Worm (Caenorhabditis elegans) whole organism, midembryonic: ENCODE measurements around the gene F57A8.6.

ENCODE experiments used
- T22C8.4 ChIP-seq: fragments of 200-800 bp; sonication (Bioruptor generic); IDR thresholded peaks from 2 replicates; pipeline ENCODE4 v1.3.6; 2022; ENCODE audit warnings: missing genetic modification characterization, missing compliant biosample characterization
- cog-1 ChIP-seq: sonication (generic microtip); optimal IDR thresholded peaks from 2 replicates; lab custom pipeline; 2016; ENCODE audit warnings: missing genetic modification characterization, missing compliant biosample characterization
- flt-1 ChIP-seq: fragments of 200-800 bp; sonication (Bioruptor generic); IDR thresholded peaks from 2 replicates; pipeline ENCODE4 v1.3.6; 2022; ENCODE audit warnings: missing genetic modification characterization, missing compliant biosample characterization
- klf-2 ChIP-seq: fragments of 200-800 bp; sonication (Bioruptor generic); conservative IDR thresholded peaks from 2 replicates; pipeline ENCODE4 v1.3.6; 2022; ENCODE audit warnings: missing genetic modification reagents, missing genetic modification characterization, missing compliant biosample characterization
- med-1 ChIP-seq: sonication (generic microtip); optimal IDR thresholded peaks from 2 replicates; lab custom pipeline; 2017; ENCODE audit warnings: missing genetic modification characterization, mild to moderate bottlenecking, missing compliant biosample characterization, antibody characterized with exemption, missing genetic modification reagents; ENCODE audit not compliant: insufficient read depth
- ref-1 ChIP-seq: fragments of 200-800 bp; sonication (Bioruptor generic); conservative IDR thresholded peaks from 2 replicates; pipeline ENCODE4 v1.3.6; 2022; ENCODE audit warnings: missing genetic modification reagents, missing genetic modification characterization, missing compliant biosample characterization
- tab-1 ChIP-seq: fragments of 200-800 bp; sonication (Bioruptor generic); IDR thresholded peaks from 2 replicates; pipeline ENCODE4 v1.3.6; 2022; ENCODE audit warnings: missing genetic modification characterization, missing compliant biosample characterization
- ztf-23 ChIP-seq: fragments of 200-800 bp; sonication (Bioruptor generic); IDR thresholded peaks from 2 replicates; pipeline ENCODE4 v1.3.6; 2022; ENCODE audit warnings: missing genetic modification reagents, missing genetic modification characterization, missing compliant biosample characterization
- ztf-29 ChIP-seq: fragments of 200-800 bp; sonication (Bioruptor generic); IDR thresholded peaks from 2 replicates; pipeline ENCODE4 v1.3.6; 2022; ENCODE audit warnings: missing genetic modification reagents, missing genetic modification characterization, missing compliant biosample characterization

ce11 chrV:10078244-10078643, 4.6 kb upstream of the F57A8.6 start, which contains the start of gene R04B5.1:
- TF ChIP-seq tab-1 (GFP tag; lab: Robert Waterston, UW) = no peak
- TF ChIP-seq med-1 (GFP tag; lab: Kevin White, UChicago) = no peak
- TF ChIP-seq cog-1 (tag; lab: Kevin White, UChicago) = no peak
- TF ChIP-seq T22C8.4 (GFP tag; lab: Robert Waterston, UW) = no peak
- no peak for TF ChIP-seq flt-1 (GFP tag; lab: Robert Waterston, UW)
- no peak for TF ChIP-seq ztf-29 (GFP tag; lab: Robert Waterston, UW)
- no peak for TF ChIP-seq ref-1 (GFP tag; lab: Robert Waterston, UW)
- no peak for TF ChIP-seq klf-2 (GFP tag; lab: Robert Waterston, UW)
- TF ChIP-seq ztf-23 (GFP tag; lab: Robert Waterston, UW) = no peak
